Worm (Caenorhabditis elegans) whole organism, L1 larva: Measurements from ENCODE around the gene acbp-6.

Source experiments
- C16A3.4 ChIP-seq: fragments of 150-350 bp; optimal IDR thresholded peaks from 2 replicates; lab custom pipeline; 2014; ENCODE audit warnings: missing biosample characterization, missing genetic modification characterization
- aha-1 ChIP-seq: fragments of 150-350 bp; optimal IDR thresholded peaks from 2 replicates; lab custom pipeline; 2014; ENCODE audit warnings: missing biosample characterization, missing genetic modification characterization
- alr-1 ChIP-seq: fragments of 200-800 bp; sonication (Bioruptor generic); optimal IDR thresholded peaks from 2 replicates; lab custom pipeline; 2018; ENCODE audit warnings: borderline replicate concordance, mild to moderate bottlenecking, missing genetic modification characterization, missing compliant biosample characterization
- aly-2 ChIP-seq: fragments of 150-350 bp; optimal IDR thresholded peaks from 2 replicates; lab custom pipeline; 2014; ENCODE audit warnings: missing biosample characterization, missing genetic modification characterization
- ceh-8 ChIP-seq: fragments of 200-800 bp; sonication (Bioruptor generic); optimal IDR thresholded peaks from 2 replicates; lab custom pipeline; 2018; ENCODE audit warnings: mild to moderate bottlenecking, missing genetic modification characterization, moderate library complexity, missing compliant biosample characterization
- ceh-88 ChIP-seq: fragments of 200-800 bp; sonication (Bioruptor generic); IDR thresholded peaks from 2 replicates; pipeline ENCODE4 v1.3.6; 2022; ENCODE audit warnings: missing genetic modification characterization, missing compliant biosample characterization
- ceh-90 ChIP-seq: sonication (generic microtip); optimal IDR thresholded peaks from 2 replicates; lab custom pipeline; 2016; ENCODE audit warnings: missing genetic modification characterization, missing compliant biosample characterization
- dsc-1 ChIP-seq: sonication (generic microtip); optimal IDR thresholded peaks from 2 replicates; lab custom pipeline; 2016; ENCODE audit warnings: mild to moderate bottlenecking, missing genetic modification characterization, missing compliant biosample characterization
- efl-1 ChIP-seq, 4 experiments: fragments of 150-350 bp; optimal IDR thresholded peaks in 3 of 4; peaks in 1 of 4; 1 replicate in 1 of 4; 2 replicates in 3 of 4; lab custom pipeline; 2014; ENCODE audit warnings: missing biosample characterization in 2 of 4, missing genetic modification characterization in 2 of 4, missing genetic modification reagents in 2 of 4
- efl-3 ChIP-seq: fragments of 200-800 bp; sonication (Bioruptor generic); optimal IDR thresholded peaks from 2 replicates; lab custom pipeline; 2018; ENCODE audit warnings: mild to moderate bottlenecking, missing genetic modification characterization, missing compliant biosample characterization
- egl-13 ChIP-seq: sonication (generic microtip); optimal IDR thresholded peaks from 2 replicates; lab custom pipeline; 2016; ENCODE audit warnings: missing genotype, missing genetic modification reagents, missing genetic modification characterization, missing compliant biosample characterization
- egl-27 ChIP-seq, 2 experiments: fragments of 150-350 bp in 1 of 2; sonication (generic microtip); optimal IDR thresholded peaks; 3 replicates each; lab custom pipeline; 2017 to 2018; ENCODE audit warnings: missing biosample characterization in 2 of 2, missing genetic modification characterization in 2 of 2, missing genetic modification reagents in 2 of 2
- elt-2 ChIP-seq: sonication (generic microtip); optimal IDR thresholded peaks from 2 replicates; lab custom pipeline; 2016; ENCODE audit warnings: missing genetic modification characterization, mild to moderate bottlenecking, inconsistent platforms, missing compliant biosample characterization, missing genetic modification reagents
- elt-3 ChIP-seq, 6 experiments: fragments of 150-350 bp in 1 of 6; sonication (generic microtip); optimal IDR thresholded peaks; 2 replicates each; lab custom pipeline; 2017 to 2018; ENCODE audit warnings: missing biosample characterization in 6 of 6, missing genetic modification characterization in 6 of 6, inconsistent platforms in 1 of 6
- fkh-10 ChIP-seq: sonication (generic microtip); optimal IDR thresholded peaks from 2 replicates; lab custom pipeline; 2017; ENCODE audit warnings: missing biosample characterization, missing genetic modification reagents, missing genetic modification characterization
- fkh-4 ChIP-seq: sonication (generic microtip); optimal IDR thresholded peaks from 2 replicates; lab custom pipeline; 2016; ENCODE audit warnings: missing compliant biosample characterization, missing genetic modification characterization, borderline replicate concordance
- fkh-8 ChIP-seq: sonication (generic microtip); optimal IDR thresholded peaks from 2 replicates; lab custom pipeline; 2016; ENCODE audit warnings: mild to moderate bottlenecking, missing genetic modification characterization, missing compliant biosample characterization
- grh-1 ChIP-seq: fragments of 200-800 bp; sonication (Bioruptor generic); IDR thresholded peaks from 2 replicates; pipeline ENCODE4 v1.3.6; 2022; ENCODE audit warnings: missing genetic modification reagents, missing genetic modification characterization, missing compliant biosample characterization
- hlh-17 ChIP-seq: fragments of 200-800 bp; sonication (Bioruptor generic); optimal IDR thresholded peaks from 2 replicates; lab custom pipeline; 2018; ENCODE audit warnings: missing genetic modification characterization, mild to moderate bottlenecking, missing compliant biosample characterization, moderate library complexity, borderline replicate concordance
- hpl-2 ChIP-seq: fragments of 150-350 bp; optimal IDR thresholded peaks from 2 replicates; lab custom pipeline; 2014; ENCODE audit warnings: missing biosample characterization, missing genetic modification reagents, missing genetic modification characterization
- irx-1 ChIP-seq: sonication (generic microtip); optimal IDR thresholded peaks from 2 replicates; lab custom pipeline; 2016; ENCODE audit warnings: missing genetic modification characterization, missing compliant biosample characterization
- isw-1 ChIP-seq: fragments of 200-800 bp; sonication (Bioruptor generic); IDR thresholded peaks from 2 replicates; pipeline ENCODE4 v1.3.6; 2022; ENCODE audit warnings: missing genetic modification characterization, missing compliant biosample characterization
- lin-13 ChIP-seq: fragments of 150-350 bp; optimal IDR thresholded peaks from 2 replicates; lab custom pipeline; 2014; ENCODE audit warnings: missing biosample characterization, missing genetic modification reagents, missing genetic modification characterization
- lin-14 ChIP-seq: fragments of 200-800 bp; sonication (Bioruptor generic); optimal IDR thresholded peaks from 2 replicates; lab custom pipeline; 2018; ENCODE audit warnings: mild to moderate bottlenecking, missing genetic modification characterization, moderate library complexity, missing compliant biosample characterization
- lin-39 ChIP-seq: fragments of 150-350 bp; optimal IDR thresholded peaks from 2 replicates; lab custom pipeline; 2014; ENCODE audit warnings: missing biosample characterization, missing genetic modification reagents, missing genetic modification characterization
- lir-3 ChIP-seq: sonication (generic microtip); optimal IDR thresholded peaks from 2 replicates; lab custom pipeline; 2016; ENCODE audit warnings: mild to moderate bottlenecking, missing genetic modification characterization, moderate library complexity, missing compliant biosample characterization; ENCODE audit not compliant: poor library complexity
- lsy-2 ChIP-seq, 2 experiments: fragments of 150-350 bp; optimal IDR thresholded peaks; 2 replicates each; lab custom pipeline; 2014; ENCODE audit warnings: missing biosample characterization in 2 of 2, missing genetic modification characterization in 2 of 2
- mab-9 ChIP-seq: fragments of 200-800 bp; sonication (Bioruptor generic); IDR thresholded peaks from 2 replicates; pipeline ENCODE4 v1.3.6; 2022; ENCODE audit warnings: missing genetic modification reagents, missing genetic modification characterization, missing compliant biosample characterization
- mdl-1 ChIP-seq, 2 experiments: fragments of 150-350 bp; optimal IDR thresholded peaks; 2 replicates each; lab custom pipeline; 2014 to 2017; ENCODE audit warnings: missing biosample characterization in 2 of 2, missing genetic modification characterization in 2 of 2, inconsistent platforms in 1 of 2
- mef-2 ChIP-seq: fragments of 150-350 bp; optimal IDR thresholded peaks from 2 replicates; lab custom pipeline; 2014; ENCODE audit warnings: missing biosample characterization, missing genetic modification characterization
- nhr-11 ChIP-seq: fragments of 150-350 bp; optimal IDR thresholded peaks from 2 replicates; lab custom pipeline; 2014; ENCODE audit warnings: missing biosample characterization, missing genetic modification characterization
- nhr-19 ChIP-seq: fragments of 200-800 bp; sonication (Bioruptor generic); conservative IDR thresholded peaks from 2 replicates; pipeline ENCODE4 v1.3.6; 2022; ENCODE audit warnings: missing genetic modification characterization, missing compliant biosample characterization
- nhr-28 ChIP-seq: fragments of 150-350 bp; optimal IDR thresholded peaks from 2 replicates; lab custom pipeline; 2014; ENCODE audit warnings: missing biosample characterization, missing genetic modification characterization
- nhr-76 ChIP-seq: sonication (generic microtip); optimal IDR thresholded peaks from 2 replicates; lab custom pipeline; 2017; ENCODE audit warnings: missing biosample characterization, missing genetic modification characterization
- nhr-85 ChIP-seq: sonication (generic microtip); peaks from one replicate; lab custom pipeline; 2016; ENCODE audit warnings: missing genetic modification characterization, inconsistent platforms, missing compliant biosample characterization
- nhr-90 ChIP-seq: sonication (generic microtip); optimal IDR thresholded peaks from 2 replicates; lab custom pipeline; 2016; ENCODE audit warnings: mild to moderate bottlenecking, missing genetic modification characterization, missing compliant biosample characterization; ENCODE audit not compliant: poor library complexity
- pax-3 ChIP-seq: fragments of 200-800 bp; sonication (Bioruptor generic); optimal IDR thresholded peaks from 2 replicates; lab custom pipeline; 2018; ENCODE audit warnings: mild to moderate bottlenecking, missing genetic modification characterization, moderate library complexity, missing compliant biosample characterization
- pqm-1 ChIP-seq: sonication (generic microtip); optimal IDR thresholded peaks from 3 replicates; lab custom pipeline; 2017; ENCODE audit warnings: missing biosample characterization, missing genetic modification characterization
- rnt-1 ChIP-seq: sonication (generic microtip); optimal IDR thresholded peaks from 2 replicates; lab custom pipeline; 2016; ENCODE audit warnings: mild to moderate bottlenecking, missing genetic modification characterization, moderate library complexity, missing compliant biosample characterization
- skn-1 ChIP-seq: fragments of 150-350 bp; optimal IDR thresholded peaks from 2 replicates; lab custom pipeline; 2014; ENCODE audit warnings: missing biosample characterization, missing genetic modification characterization
- snpc-4 ChIP-seq: fragments of 150-350 bp; optimal IDR thresholded peaks from 2 replicates; lab custom pipeline; 2014; ENCODE audit warnings: missing biosample characterization, missing genetic modification characterization
- sox-4 ChIP-seq: sonication (generic microtip); optimal IDR thresholded peaks from 2 replicates; lab custom pipeline; 2016; ENCODE audit warnings: missing genetic modification characterization, missing compliant biosample characterization
- sptf-1 ChIP-seq: fragments of 150-350 bp; optimal IDR thresholded peaks from 2 replicates; lab custom pipeline; 2014; ENCODE audit warnings: missing biosample characterization, missing genetic modification characterization
- swsn-7 ChIP-seq: sonication (generic microtip); optimal IDR thresholded peaks from 2 replicates; lab custom pipeline; 2016; ENCODE audit warnings: missing genetic modification characterization, missing compliant biosample characterization
- tlp-1 ChIP-seq: fragments of 150-350 bp; optimal IDR thresholded peaks from 2 replicates; lab custom pipeline; 2014; ENCODE audit warnings: missing biosample characterization, missing genetic modification characterization
- unc-130 ChIP-seq: fragments of 150-350 bp; optimal IDR thresholded peaks from 2 replicates; lab custom pipeline; 2017; ENCODE audit warnings: missing biosample characterization, missing genetic modification characterization, inconsistent platforms
- unc-86 ChIP-seq: sonication (generic microtip); optimal IDR thresholded peaks from 2 replicates; lab custom pipeline; 2016; ENCODE audit warnings: missing genetic modification characterization, missing compliant biosample characterization
- unc-98 ChIP-seq: fragments of 200-800 bp; sonication (Bioruptor generic); IDR thresholded peaks from 2 replicates; pipeline ENCODE4 v1.3.6; 2022; ENCODE audit warnings: missing genetic modification characterization, missing compliant biosample characterization
- vab-15 ChIP-seq: sonication (generic microtip); optimal IDR thresholded peaks from 2 replicates; lab custom pipeline; 2017; ENCODE audit warnings: missing genotype, mild to moderate bottlenecking, missing genetic modification characterization, missing compliant biosample characterization
- zag-1 ChIP-seq: fragments of 150-350 bp; optimal IDR thresholded peaks from 2 replicates; lab custom pipeline; 2014; ENCODE audit warnings: missing biosample characterization, missing genetic modification characterization
- ztf-11 ChIP-seq, 2 experiments: sonication (generic microtip); optimal IDR thresholded peaks; 2 replicates each; lab custom pipeline; 2016 to 2017; ENCODE audit warnings: missing genetic modification characterization in 2 of 2, missing biosample characterization in 1 of 2, missing compliant biosample characterization in 1 of 2

Gene acbp-6

DNA sequence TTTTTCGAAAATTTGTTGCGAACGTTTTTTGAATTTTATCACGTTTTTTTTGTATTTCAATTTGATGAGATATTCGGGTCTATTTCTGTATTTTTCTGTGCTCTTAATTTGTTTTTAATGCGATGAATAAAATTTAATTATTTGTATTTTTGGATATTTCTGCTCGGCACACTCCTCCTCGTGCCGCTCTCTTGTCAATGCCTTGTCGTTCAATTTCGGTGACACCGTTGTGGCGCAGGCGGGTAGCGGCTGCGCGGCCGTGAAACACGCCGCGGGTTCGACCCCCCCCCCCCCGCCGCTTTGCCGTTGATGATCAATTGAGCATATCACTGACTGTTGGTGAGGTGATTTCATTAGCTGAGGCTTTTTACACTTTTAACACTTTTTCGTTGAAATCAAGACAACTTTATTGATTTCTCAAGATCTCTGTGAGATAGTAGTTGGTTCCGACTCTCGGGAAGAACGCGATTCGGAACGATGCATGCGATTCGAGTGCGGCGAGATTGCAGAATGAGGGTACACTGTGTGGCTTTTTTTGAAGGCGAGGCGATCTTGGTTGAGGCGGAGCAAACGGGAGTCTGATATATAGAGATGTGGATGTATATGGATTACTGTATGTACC is 12.8 kb downstream of the acbp-6 start:
- TF ChIP-seq nhr-85 (tag; lab: Kevin White, UChicago) (peak; percentile 68), swsn-7 (tag; lab: Kevin White, UChicago) (peak; percentile 69), dsc-1 (tag; lab: Kevin White, UChicago) (peak; percentile 81), ceh-8 (GFP tag; lab: Kevin White, UChicago) (peak; percentile 85), sox-4 (tag; lab: Kevin White, UChicago) (peak; percentile 27), egl-13 (tag; lab: Kevin White, UChicago) (peak; percentile 76), lir-3 (tag; lab: Kevin White, UChicago) (peak; percentile 59), lin-14 (peak; percentile 66), nhr-28 (no peak), hpl-2 (GFP tag; lab: Kevin White, UChicago) (no peak), aha-1 (tag; lab: Kevin White, UChicago) (no peak), unc-130 (tag; lab: Kevin White, UChicago) (peak; percentile 60), unc-98 (GFP tag; lab: Robert Waterston, UW) (0 out of 2 replicates have a peak, but pooled peaks have one; percentile 21), lin-39 (tag; lab: Kevin White, UChicago) (peak; percentile 22), isw-1 (GFP tag; lab: Robert Waterston, UW) (no peak), efl-1 (optimal IDR thresholded peaks at IDR 0.05; lab: Kevin White, UChicago) (peak; percentile 26 to 49), efl-1 (GFP tag; optimal IDR thresholded peaks at IDR 0.05 in 1 of 2; lab: Kevin White, UChicago) (peak; percentile 46 to 92), elt-3 (tag; optimal IDR thresholded peaks at IDR 0.05; lab: Kevin White, UChicago) (peak in 2 of 6 experiments; percentile 5 to 21), hlh-17 (GFP tag; lab: Kevin White, UChicago) (no peak), ztf-11 (tag; optimal IDR thresholded peaks at IDR 0.05; lab: Kevin White, UChicago) (peak in 1 of 2 experiments; percentile 58), mab-9 (GFP tag; lab: Robert Waterston, UW) (peak; percentile 39; the same call in 1 of the 2 replicates), aly-2 (tag; lab: Kevin White, UChicago) (no peak), fkh-10 (GFP tag; lab: Kevin White, UChicago) (peak; percentile 25), grh-1 (GFP tag; lab: Robert Waterston, UW) (peak; percentile 46; the same call in 1 of the 2 replicates), C16A3.4 (tag; lab: Kevin White, UChicago) (peak; percentile 53), ceh-88 (GFP tag; lab: Robert Waterston, UW) (peak; percentile 45; the same call in 1 of the 2 replicates), nhr-11 (tag; lab: Kevin White, UChicago) (no peak), alr-1 (no peak), nhr-90 (tag; lab: Kevin White, UChicago) (peak; percentile 71), mdl-1 (tag; optimal IDR thresholded peaks at IDR 0.05; lab: Kevin White, UChicago) (peak in 1 of 2 experiments; percentile 2), zag-1 (no peak), lin-13 (GFP tag; lab: Kevin White, UChicago) (no peak), ceh-90 (tag; lab: Kevin White, UChicago) (peak; percentile 10), elt-2 (tag; lab: Kevin White, UChicago) (peak; percentile 5), rnt-1 (tag; lab: Kevin White, UChicago) (peak; percentile 82), egl-27 (tag; optimal IDR thresholded peaks at IDR 0.05; lab: Kevin White, UChicago) (no peak), pqm-1 (tag; lab: Kevin White, UChicago) (no peak), unc-86 (tag; lab: Kevin White, UChicago) (peak; percentile 44), mef-2 (peak; percentile 14), sptf-1 (no peak), nhr-19 (peak; percentile 77), snpc-4 (tag; lab: Kevin White, UChicago) (peak; percentile 30), fkh-8 (peak; percentile 87), fkh-4 (tag; lab: Kevin White, UChicago) (no peak), irx-1 (tag; lab: Kevin White, UChicago) (peak; percentile 65), skn-1 (peak; percentile 56), efl-3 (no peak), lsy-2 (tag; optimal IDR thresholded peaks at IDR 0.05; lab: Kevin White, UChicago) (peak; percentile 53 to 59), tlp-1 (tag; lab: Kevin White, UChicago) (no peak), nhr-76 (no peak), vab-15 (tag; lab: Kevin White, UChicago) (peak; percentile 72), pax-3 (tag; lab: Kevin White, UChicago) (peak; percentile 73)
